Fruit fly (Drosophila melanogaster): Measurements from ENCODE around the gene Polr2B.

Gene Polr2B

DNA sequence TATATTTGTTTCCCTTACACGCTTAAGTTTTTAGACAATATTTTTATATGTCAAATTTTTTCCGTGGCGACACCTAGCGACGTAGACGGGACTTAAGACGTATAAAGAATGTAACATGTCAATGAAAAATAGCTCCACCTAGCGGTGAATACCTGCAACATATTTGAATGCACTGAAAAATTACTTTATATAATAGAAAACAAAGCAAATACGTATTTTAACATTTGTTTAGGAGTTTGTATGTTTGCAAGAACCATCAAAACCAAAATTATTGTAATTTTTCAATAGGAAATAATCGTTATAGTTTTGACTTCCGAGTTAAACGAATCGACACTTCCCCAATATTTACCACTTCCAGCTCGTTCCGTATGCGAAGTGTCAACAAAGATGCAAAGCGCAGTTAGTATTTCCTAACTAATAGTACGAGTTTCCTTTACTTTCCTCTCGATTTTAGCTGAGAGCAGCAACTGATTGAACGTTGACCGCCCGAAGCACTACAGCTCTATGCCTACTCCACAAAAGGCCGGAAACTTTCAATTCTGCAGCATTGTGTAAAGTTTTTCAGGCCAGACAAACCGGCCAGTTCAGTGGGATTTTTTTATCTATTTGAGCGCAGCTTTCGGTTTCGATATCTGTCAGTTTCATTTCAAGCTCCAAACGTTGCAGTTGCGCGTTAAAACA is 36.6 kb upstream of the Polr2B start, which contains the start of gene Npc2b (continued):
- TF ChIP-seq CG6813 (GFP tag; optimal IDR thresholded peaks at IDR 0.05) (no peak), Sox102F (GFP tag; optimal IDR thresholded peaks at IDR 0.05) (peak; percentile 62), CG11504 (tag; optimal IDR thresholded peaks at IDR 0.05) (peak; percentile 74), MESR4 (GFP tag; optimal IDR thresholded peaks at IDR 0.05) (no peak), slou (GFP tag; optimal IDR thresholded peaks at IDR 0.05) (no peak), knrl (GFP tag; IDR thresholded peaks at IDR 0.05; ENCODE audit: partially characterized antibody) (peak; percentile 69; the same call in 2 of the 3 replicates), Nf-YC (tag; optimal IDR thresholded peaks at IDR 0.05) (no peak), CG17328 (GFP tag; IDR thresholded peaks at IDR 0.05) (peak; percentile 40), gcm (GFP tag; optimal IDR thresholded peaks at IDR 0.05) (peak; percentile 4), sisA (GFP tag; IDR thresholded peaks at IDR 0.05) (peak; percentile 68), CG9797 (GFP tag; optimal IDR thresholded peaks at IDR 0.05) (no peak), en (GFP tag; optimal IDR thresholded peaks at IDR 0.05) (peak; percentile 54), YL-1 (GFP tag; optimal IDR thresholded peaks at IDR 0.05) (peak; percentile 8), CG14710 (tag; optimal IDR thresholded peaks at IDR 0.05) (peak; percentile 26), mam (GFP tag; optimal IDR thresholded peaks at IDR 0.05) (peak; percentile 65), Dll (GFP tag; IDR thresholded peaks at IDR 0.05; ENCODE audit: partially characterized antibody) (no peak), Dek (tag; optimal IDR thresholded peaks at IDR 0.05) (peak; percentile 81), CG8281 (tag; optimal IDR thresholded peaks at IDR 0.05) (no peak), Scr (GFP tag; IDR thresholded peaks at IDR 0.05; ENCODE audit: partially characterized antibody) (peak; percentile 38; the same call in 1 of the 2 replicates), pita (GFP tag; optimal IDR thresholded peaks at IDR 0.05) (peak; percentile 11), PHDP (tag; optimal IDR thresholded peaks at IDR 0.05) (peak; percentile 65), CG5245 (GFP tag; optimal IDR thresholded peaks at IDR 0.05) (peak; percentile 54), gsb (GFP tag; IDR thresholded peaks at IDR 0.05) (no peak), CG17829 (tag; optimal IDR thresholded peaks at IDR 0.05) (peak; percentile 21), Atf-2 (GFP tag; optimal IDR thresholded peaks at IDR 0.05) (peak; percentile 34), crol (GFP tag; IDR thresholded peaks at IDR 0.05) (no peak), CG1233 (GFP tag; optimal IDR thresholded peaks at IDR 0.05) (peak; percentile 54), sob (GFP tag; IDR thresholded peaks at IDR 0.05) (peak; percentile 39; the same call in 1 of the 2 replicates), Drgx (GFP tag; IDR thresholded peaks at IDR 0.05) (peak; percentile 13; the same call in 1 of the 2 replicates), H15 (GFP tag; IDR thresholded peaks at IDR 0.05) (0 out of 3 replicates have a peak, but pooled peaks have one; percentile 36), CG4854 (GFP tag; optimal IDR thresholded peaks at IDR 0.05) (peak; percentile 60), Doc3 (GFP tag; IDR thresholded peaks at IDR 0.05; ENCODE audit: partially characterized antibody) (no peak), Myb (GFP tag; optimal IDR thresholded peaks at IDR 0.05) (peak; percentile 29), bcd (GFP tag; optimal IDR thresholded peaks at IDR 0.05) (peak; percentile 31), sima (GFP tag; optimal IDR thresholded peaks at IDR 0.05) (no peak), CG15269 (tag; optimal IDR thresholded peaks at IDR 0.05) (peak; percentile 56), B-H2 (GFP tag; optimal IDR thresholded peaks at IDR 0.05) (peak; percentile 26), CG11085 (GFP tag; IDR thresholded peaks at IDR 0.05) (peak; percentile 46; the same call in 1 of the 2 replicates), CG12659 (GFP tag; optimal IDR thresholded peaks at IDR 0.05) (peak; percentile 34), CG18011 (GFP tag; optimal IDR thresholded peaks at IDR 0.05) (no peak), CG15601 (tag; optimal IDR thresholded peaks at IDR 0.05) (peak; percentile 17), nmo (GFP tag; optimal IDR thresholded peaks at IDR 0.05) (peak; percentile 70), CG16813 (GFP tag; IDR thresholded peaks at IDR 0.05; ENCODE audit: partially characterized antibody) (peak; percentile 72), Chrac-16 (GFP tag; optimal IDR thresholded peaks at IDR 0.05) (peak; percentile 70), inv (GFP tag; IDR thresholded peaks at IDR 0.05; ENCODE audit: partially characterized antibody) (peak; percentile 44), CG4282 (GFP tag; optimal IDR thresholded peaks at IDR 0.05) (peak; percentile 37), GATAe (GFP tag; conservative IDR thresholded peaks at IDR 0.05) (no peak), BtbVII (GFP tag; optimal IDR thresholded peaks at IDR 0.05) (peak; percentile 32)

All from whole organism, embryonic.